Worm (Caenorhabditis elegans) whole organism, dauer: ENCODE results near the gene eppl-1.

Experiments
- unc-62 ChIP-seq: sonication (generic microtip); optimal IDR thresholded peaks from 2 replicates; lab custom pipeline; 2017; ENCODE audit warnings: missing biosample characterization, missing genetic modification reagents, missing genetic modification characterization

The eppl-1 gene

DNA sequence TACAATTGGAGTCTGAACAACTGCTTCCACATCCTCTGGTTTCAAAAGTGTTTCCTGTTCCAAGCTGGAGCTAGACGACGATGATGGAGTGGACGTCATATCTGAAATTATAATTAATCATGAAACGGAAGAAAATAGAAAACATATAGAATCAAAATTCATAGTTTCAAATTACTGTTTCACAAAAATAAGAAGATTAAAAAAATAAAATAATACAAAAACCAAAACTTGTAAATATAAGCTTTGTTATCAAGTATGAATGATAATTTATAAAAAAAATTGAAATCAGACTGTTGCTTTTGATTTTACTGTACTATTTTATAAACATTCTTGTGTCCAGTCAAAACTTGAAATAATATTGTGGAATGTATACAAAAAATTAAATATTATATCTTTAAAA lies 12.2 kb upstream of the eppl-1 start, which contains the start of gene str-176:
str-176 (minus strand) TSS at position 101 of the 400 bp plus-strand sequence.
- no peak for TF ChIP-seq unc-62 (GFP tag; lab: Kevin White, UChicago)

DNA sequence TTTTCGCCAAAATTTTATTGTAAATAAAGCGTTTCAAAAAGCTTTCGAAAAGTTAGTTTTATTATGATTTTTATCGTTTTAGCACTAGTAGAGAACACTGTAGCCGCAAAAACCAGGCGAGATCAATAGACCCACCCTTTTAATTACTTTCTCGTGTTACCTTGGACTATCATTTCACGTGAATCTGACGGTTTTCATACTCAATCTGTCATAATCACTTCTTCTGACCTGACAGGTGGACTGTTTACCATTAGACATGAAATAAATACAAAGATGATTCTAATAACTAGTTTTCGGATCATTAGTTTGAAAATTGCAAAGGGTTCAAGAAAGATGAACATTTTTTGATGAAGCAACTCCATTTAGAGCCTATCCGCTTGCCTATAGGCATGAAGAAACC lies 11.5 kb upstream of the eppl-1 start:
- TF ChIP-seq unc-62 (GFP tag; lab: Kevin White, UChicago): no peak

DNA sequence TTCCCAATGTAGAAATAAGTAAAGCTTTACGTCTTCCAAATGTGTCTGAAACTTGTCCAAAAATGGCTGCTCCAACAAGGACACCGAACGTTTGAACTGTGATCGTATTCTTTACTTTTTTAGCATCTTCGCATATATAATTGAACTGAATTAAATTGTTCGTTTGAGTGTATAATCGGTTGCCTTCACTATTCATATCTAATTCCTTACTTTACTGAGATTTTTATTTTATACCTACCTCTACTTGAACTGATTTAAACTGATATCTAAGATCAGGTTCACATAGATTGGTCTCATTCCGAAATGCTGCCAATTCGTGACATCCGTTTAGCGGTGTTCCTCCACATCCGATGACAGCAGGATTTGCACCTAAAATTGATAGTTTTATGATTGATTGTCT lies 10.8 kb upstream of the eppl-1 start:
- TF ChIP-seq unc-62 (GFP tag; lab: Kevin White, UChicago): no peak

DNA sequence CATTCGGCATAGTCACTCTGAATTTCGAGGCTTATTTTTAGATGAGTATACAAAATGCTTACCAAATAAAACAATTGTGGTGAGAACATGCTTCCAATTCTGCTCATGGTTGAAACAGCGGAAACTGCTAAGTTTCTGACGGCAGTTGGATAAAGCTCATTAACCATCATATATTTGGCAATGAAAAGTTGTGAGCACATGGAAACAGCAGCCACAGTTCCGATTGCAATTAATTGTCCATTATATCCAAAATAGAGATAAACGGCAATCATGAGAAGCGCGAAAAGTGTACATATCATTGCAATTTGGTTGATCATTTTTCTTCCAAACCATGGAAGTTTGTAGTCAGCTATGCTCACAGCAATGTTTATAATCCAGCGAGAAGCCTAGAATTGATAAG lies 9.6 kb upstream of the eppl-1 start:
- TF ChIP-seq unc-62 (GFP tag; lab: Kevin White, UChicago): no peak

DNA sequence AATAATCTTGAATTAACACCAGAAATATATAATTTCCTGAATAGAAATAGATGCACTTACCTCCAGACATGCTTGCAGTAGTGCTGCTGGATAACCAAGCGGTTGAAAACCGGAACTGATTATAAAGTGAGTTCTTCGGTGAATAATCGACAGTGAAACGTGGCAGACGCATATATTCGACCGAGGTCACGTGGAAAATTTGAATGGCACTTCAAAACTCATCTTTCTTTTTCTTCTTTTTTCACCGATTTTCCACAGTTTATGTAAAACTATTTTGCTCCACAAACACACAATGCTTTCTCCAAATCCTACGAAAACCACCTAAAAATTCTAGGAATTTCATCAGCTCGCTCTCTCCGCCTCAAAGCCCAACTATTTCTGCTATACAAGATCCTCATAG lies 8.6 kb upstream of the eppl-1 start, which contains the start of gene ant-1.4:
ant-1.4 (minus strand) TSS at position 101 of the 400 bp plus-strand sequence.
- TF ChIP-seq unc-62 (GFP tag; lab: Kevin White, UChicago): no peak

DNA sequence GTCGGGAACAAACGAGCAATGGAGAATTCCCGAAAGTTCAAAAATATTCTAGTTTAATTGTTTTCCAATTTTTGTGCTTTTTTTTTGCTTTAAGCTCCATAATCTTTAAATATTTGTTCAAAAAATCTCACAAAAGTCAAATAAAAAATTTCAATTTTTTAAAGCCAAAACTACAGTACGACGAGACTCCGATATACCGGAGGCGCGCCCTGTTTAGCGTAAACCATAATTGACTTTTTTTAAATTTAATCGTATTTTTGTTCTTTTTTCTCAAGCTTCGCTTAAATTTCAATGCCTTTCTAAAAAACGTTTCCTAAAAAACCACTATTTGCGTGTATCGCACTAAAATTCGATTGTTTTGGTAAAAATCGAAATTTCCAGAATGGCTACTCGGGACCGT lies 5.3 kb upstream of the eppl-1 start, which contains the start of gene syx-4:
syx-4 (plus strand) TSS at position 382 of the 400 bp plus-strand sequence.
- TF ChIP-seq unc-62 (GFP tag; lab: Kevin White, UChicago): no peak

DNA sequence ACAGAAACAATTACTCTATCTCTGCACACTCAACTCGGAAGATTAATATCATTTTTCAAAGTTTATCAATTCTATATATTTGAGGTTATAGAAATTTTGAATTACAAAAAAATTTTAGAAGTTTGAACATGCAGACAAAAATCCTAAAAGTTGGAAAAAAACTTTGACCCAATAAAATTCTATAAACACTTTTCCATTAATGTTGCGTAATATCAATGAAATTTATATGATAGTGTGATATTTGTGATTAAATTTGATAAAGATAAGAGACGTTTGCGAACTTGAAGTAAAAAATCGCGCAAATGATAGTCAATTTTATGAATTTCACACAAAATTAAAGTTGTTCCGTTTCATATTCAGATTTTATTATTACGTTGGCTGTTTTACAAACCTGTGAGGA lies 2.5 kb upstream of the eppl-1 start:
- TF ChIP-seq unc-62 (GFP tag; lab: Kevin White, UChicago): no peak

DNA sequence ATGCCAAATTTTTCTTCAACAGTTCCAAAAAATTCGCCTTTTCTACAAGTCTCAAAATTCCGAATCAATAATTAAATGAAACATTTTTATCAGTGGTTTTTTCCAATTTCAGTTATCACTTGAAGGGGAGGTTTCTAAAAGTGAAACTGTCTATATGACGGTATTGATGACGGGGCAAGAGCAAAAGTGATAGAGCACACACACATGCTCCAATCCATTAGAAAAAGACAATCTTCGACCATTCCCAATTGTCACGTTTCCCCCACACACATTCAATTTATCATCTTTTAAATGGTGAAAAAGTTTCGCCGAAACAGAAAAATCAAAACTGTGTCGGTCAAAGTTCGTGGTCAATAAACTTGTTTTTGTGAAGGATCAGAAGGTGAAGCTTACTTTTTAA lies 1.6 kb upstream of the eppl-1 start:
- TF ChIP-seq unc-62 (GFP tag; lab: Kevin White, UChicago): no peak

DNA sequence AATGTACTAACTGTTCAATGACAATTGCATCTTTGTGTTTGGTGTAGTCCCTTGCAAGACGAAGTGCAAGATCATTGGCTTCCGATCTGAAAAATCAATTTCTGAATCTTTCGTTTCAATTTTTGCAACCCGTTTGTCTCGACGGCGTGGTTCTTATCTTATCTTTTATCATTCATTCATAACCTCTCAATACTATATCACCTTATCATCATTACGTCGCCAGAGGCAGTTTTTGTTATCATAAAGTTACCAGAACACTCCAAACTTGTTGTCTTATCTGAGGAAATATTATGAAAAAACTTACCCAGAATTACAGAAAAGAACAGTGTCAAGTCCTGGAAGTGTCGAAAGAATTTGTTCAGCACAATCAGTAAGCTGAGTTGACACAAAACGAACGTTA lies 1.0 kb downstream of the eppl-1 start:
- no peak for TF ChIP-seq unc-62 (GFP tag; lab: Kevin White, UChicago)

DNA sequence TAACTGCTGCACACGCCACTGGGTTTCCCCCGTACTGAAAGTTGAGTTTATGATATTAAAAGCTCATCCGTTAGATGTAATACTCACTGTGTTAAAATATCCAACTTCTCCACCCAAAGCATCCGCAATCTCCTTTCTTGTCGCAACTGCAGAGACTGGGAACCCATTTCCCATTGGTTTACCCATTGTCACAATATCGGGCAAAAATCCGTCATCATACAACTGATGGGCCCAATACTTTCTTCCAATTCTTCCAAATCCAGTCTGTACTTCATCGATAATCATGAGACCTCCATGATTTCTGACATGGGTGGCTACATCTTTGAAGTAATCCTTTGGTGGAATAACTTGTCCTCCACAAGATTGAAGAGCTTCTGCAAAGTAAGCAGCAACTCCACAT lies 1.7 kb downstream of the eppl-1 start:
- no peak for TF ChIP-seq unc-62 (GFP tag; lab: Kevin White, UChicago)

DNA sequence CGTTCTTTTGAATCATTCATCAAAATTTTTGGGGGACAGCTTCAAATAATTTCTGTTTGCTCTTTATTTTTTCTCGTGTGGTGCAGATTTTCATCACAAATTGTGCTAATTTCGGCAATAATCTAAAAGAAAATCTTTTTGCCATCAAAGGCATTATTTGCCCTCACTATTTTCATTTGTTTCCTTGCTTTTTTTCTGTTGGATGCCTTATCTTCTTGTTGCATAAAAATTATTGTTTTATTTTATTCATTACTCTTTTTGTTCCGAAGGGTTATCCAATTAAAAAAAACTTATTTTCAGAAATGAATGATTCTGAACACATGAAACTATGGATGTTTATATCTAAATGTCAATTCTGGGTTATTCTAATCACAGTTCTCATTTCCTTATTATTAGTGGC lies 4.7 kb downstream of the eppl-1 start, which contains the start of gene T01B11.1:
T01B11.1 (plus strand) TSS at position 301 of the 400 bp plus-strand sequence.
- no peak for TF ChIP-seq unc-62 (GFP tag; lab: Kevin White, UChicago)

DNA sequence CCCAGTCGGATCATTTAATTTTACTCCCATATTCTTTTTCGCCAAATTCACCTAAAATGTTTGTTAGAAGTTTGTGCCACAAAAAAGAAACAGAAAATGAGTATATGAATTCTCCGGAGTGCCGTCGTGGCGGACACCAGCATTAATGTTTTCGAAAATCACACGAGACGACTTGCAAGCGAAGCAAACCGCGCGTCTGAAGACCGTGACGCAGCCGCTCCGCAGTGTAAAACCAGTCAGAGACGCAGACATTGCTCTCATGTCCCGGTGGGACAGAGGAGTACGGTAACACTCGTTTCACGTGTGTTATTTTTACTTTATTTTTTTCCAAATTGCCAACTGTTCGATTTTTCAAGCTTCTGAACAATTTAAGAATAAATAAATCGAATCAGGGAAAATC lies 18.9 kb downstream of the eppl-1 start, which contains the start of the genes T26A8.4 and pdtf-1:
T26A8.4 (minus strand) TSS at position 185 of the 400 bp plus-strand sequence.
pdtf-1 (plus strand) TSS at position 330 of the 400 bp plus-strand sequence.
- peak; percentile 19 for TF ChIP-seq unc-62 (GFP tag; lab: Kevin White, UChicago)

DNA sequence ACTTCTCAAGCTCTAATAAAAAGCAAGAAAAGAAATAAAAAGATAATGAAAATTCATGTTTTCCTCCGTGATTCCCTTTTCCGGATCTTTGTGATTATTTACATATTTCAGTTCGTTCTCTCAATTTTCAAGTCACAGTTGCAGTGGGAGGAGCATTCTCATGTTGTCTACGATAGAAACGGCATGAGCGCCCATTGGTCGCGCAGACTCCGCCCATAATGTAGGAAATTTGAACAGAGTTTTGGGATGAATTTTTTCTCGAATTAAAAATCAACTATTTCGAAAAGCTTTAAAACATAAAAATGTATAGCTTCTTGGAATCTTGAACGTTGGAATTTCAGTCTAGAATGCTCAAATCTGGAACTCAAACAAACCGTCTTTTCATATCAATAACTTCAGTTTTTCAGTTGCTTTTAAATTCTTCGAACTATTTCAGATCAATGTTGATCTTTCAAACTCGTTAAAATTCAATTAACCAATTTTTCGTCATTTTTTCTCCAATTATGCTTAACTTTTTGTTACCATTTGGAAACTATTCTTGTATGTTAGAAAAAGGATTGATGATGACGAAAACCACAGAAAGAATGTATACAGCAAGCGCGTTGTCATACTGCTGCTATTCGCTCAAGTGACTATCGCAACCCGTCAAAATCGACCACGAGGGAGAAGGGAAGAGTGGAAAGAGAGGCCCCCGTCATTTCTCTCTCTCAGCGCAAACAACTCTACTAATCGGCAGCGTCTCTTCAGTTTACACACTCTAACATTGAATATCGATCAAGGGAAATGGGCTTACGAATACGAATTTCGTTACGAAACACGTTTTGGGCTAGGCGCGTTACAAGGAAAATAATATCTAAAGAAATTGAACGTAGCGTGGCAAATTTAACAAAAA lies 19.7 kb downstream of the eppl-1 start:
- no peak for TF ChIP-seq unc-62 (GFP tag; lab: Kevin White, UChicago)

DNA sequence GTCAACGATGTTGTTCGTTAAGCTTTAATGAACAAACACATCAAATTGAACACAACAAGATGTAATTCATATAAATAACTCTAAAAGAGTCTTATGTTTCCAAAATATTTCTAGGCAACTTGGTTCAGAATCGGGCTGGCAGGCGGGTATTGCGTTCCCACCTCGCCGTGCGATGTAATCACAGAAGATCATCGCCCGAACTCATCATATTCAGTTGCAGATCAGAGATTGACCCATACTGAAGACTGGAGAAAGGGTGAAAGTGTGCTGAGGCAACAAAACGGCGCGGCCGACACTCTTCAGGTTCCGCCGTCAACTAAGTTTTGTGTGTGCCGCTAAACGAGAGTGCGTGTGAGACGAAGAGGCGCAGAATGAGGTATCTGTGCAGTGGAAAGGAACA lies 23.1 kb downstream of the eppl-1 start:
- TF ChIP-seq unc-62 (GFP tag; lab: Kevin White, UChicago): no peak

DNA sequence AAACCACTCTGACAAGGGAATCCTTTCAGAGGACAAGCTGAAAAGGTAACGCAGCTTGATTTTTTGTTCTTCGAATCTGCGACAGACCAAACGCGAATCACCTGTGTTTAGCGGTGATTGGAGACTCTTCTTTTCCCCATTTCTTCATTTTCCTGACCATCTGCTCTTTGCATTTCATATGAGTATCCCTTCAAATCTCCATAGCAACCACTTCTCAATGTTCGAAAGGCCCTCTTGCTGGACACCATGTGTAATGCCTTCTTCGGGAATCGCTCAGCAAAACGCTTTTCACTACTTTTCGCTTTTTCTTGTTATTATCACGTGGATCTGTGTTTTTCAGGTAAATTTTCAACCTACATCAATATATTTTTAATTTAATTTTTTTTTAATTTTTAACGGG lies 25.0 kb downstream of the eppl-1 start, which contains the start of the genes T26A8.3 and tmem-231:
T26A8.3 (minus strand) TSS at position 101 of the 400 bp plus-strand sequence.
tmem-231 (plus strand) TSS at position 249 of the 400 bp plus-strand sequence.
- no peak for TF ChIP-seq unc-62 (GFP tag; lab: Kevin White, UChicago)

DNA sequence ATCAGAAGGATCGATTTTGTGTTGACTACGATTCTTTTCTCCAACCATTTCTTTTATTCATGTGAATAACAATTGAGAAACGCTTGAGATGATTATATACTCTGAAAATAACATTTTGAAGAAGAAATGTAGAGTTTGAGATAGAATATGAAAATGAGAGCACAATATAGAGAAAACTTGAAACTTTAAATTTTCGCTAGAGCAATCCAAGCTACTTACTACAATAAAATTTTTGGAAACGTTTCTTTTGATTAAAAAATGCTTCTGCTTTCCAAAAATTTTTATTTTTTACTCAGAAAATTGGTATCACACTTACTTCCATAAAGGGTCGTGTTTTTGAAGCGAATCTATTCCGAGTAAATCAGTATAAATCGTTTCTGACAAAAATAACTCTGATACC lies 30.6 kb downstream of the eppl-1 start, which contains the start of gene M116.5:
M116.5 (minus strand) TSS at position 101 of the 400 bp plus-strand sequence.
- no peak for TF ChIP-seq unc-62 (GFP tag; lab: Kevin White, UChicago)
